Comparison of ENCODE assay signal across 1 fruit fly cellular context in the genomic region with DNA sequence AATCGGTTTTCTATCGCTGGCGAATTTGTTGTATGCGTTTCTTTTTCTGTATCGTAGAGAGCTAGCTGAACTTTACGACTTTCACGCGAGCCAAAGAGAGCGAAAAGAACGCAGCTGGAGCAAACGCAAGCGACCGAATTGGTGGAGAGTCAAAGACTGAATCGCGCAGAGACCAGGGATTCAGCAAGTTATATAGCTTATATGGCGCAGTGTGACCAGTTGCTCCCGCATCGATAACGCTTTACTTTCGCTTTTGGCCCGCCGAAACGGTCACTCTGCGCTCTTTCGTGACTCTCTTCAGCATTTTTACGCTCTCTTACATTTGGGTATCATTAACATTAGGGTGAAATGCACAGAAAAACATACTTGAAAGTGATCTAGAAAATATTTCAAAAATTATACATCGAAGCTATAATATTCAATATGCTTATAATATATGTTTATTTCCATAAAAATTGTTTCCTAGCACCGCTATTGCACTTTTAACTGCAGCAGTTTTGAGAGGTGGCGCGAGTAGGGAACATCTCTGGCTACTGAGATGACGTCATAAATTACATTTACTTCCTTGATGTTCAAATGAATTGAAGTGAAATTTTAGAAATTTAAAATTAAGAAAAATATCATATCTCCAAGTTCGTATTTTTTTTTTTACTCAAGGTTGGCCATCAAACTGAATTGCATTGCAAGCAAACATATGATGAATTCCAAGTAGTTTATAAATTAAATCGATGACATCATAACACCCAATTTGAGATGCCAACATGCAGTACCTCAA.
A peak's percentile ranks its signal among the peaks of the same experiment; 100 is the strongest.
TF ChIP-seq lines count a peak whose summit lies in the region.

glec (minus strand) TSS at position 169 of the 775 bp plus-strand sequence.

TF ChIP-seq in whole organism, embryonic, 481 proteins besides CTCF, POLR2A, EP300 and RAD21 (continued from another document and continues in another):
- TF ChIP-seq Hey (tag; optimal IDR thresholded peaks at IDR 0.05; lab: Kevin White, UChicago) = no peak
- peak; percentile 50; the same call in 1 of the 2 replicates for TF ChIP-seq Xrp1 (GFP tag; IDR thresholded peaks at IDR 0.05; lab: Robert Waterston, UW)
- TF ChIP-seq crc (GFP tag; optimal IDR thresholded peaks at IDR 0.05; lab: Kevin White, UChicago) = peak; percentile 5
- TF ChIP-seq CG7556 (GFP tag; optimal IDR thresholded peaks at IDR 0.05; lab: Kevin White, UChicago) = peak; percentile 50
- TF ChIP-seq Sin3A (optimal IDR thresholded peaks at IDR 0.05; lab: Kevin White, UChicago) = no peak
- TF ChIP-seq wek (GFP tag; optimal IDR thresholded peaks at IDR 0.05; lab: Kevin White, UChicago) = peak; percentile 21
- TF ChIP-seq CG13296 (GFP tag; optimal IDR thresholded peaks at IDR 0.05; lab: Kevin White, UChicago) = peak; percentile 43
- peak; percentile 25 for TF ChIP-seq CG9437 (GFP tag; optimal IDR thresholded peaks at IDR 0.05; lab: Kevin White, UChicago)
- peak; percentile 9 for TF ChIP-seq CG17359 (tag; optimal IDR thresholded peaks at IDR 0.05; lab: Kevin White, UChicago)
- peak; percentile 4 for TF ChIP-seq gcm (GFP tag; optimal IDR thresholded peaks at IDR 0.05; lab: Kevin White, UChicago)
- TF ChIP-seq exex (tag; optimal IDR thresholded peaks at IDR 0.05; lab: Kevin White, UChicago) = peak; percentile 2
- TF ChIP-seq CG12299 (tag; optimal IDR thresholded peaks at IDR 0.05; lab: Kevin White, UChicago) = peak; percentile 1
- no peak for TF ChIP-seq Dll (GFP tag; IDR thresholded peaks at IDR 0.05; lab: Robert Waterston, UW; ENCODE audit: partially characterized antibody)
- TF ChIP-seq en (GFP tag; optimal IDR thresholded peaks at IDR 0.05; lab: Kevin White, UChicago) = no peak
- no peak for TF ChIP-seq croc (GFP tag; conservative IDR thresholded peaks at IDR 0.05; lab: Robert Waterston, UW)
- TF ChIP-seq CG10565 (GFP tag; optimal IDR thresholded peaks at IDR 0.05; lab: Kevin White, UChicago) = no peak
- no peak for TF ChIP-seq Hr39 (optimal IDR thresholded peaks at IDR 0.05; lab: Kevin White, UChicago)
- peak; percentile 11 for TF ChIP-seq CG11504 (tag; optimal IDR thresholded peaks at IDR 0.05; lab: Kevin White, UChicago)
- TF ChIP-seq hbn (GFP tag; IDR thresholded peaks at IDR 0.05; lab: Robert Waterston, UW; ENCODE audit: partially characterized antibody) = no peak
- TF ChIP-seq CG3847 (GFP tag; IDR thresholded peaks at IDR 0.05; lab: Robert Waterston, UW) = peak; percentile 28; the same call in 1 of the 2 replicates
- TF ChIP-seq D19A (tag; optimal IDR thresholded peaks at IDR 0.05; lab: Kevin White, UChicago) = peak; percentile 23
- peak; percentile 31 for TF ChIP-seq lilli (GFP tag; optimal IDR thresholded peaks at IDR 0.05; lab: Kevin White, UChicago)
- TF ChIP-seq E2f2 (GFP tag; IDR thresholded peaks at IDR 0.05; lab: Robert Waterston, UW) = peak; percentile 36
- peak; percentile 70; the same call in 2 of the 3 replicates for TF ChIP-seq CG17361 (GFP tag; IDR thresholded peaks at IDR 0.05; lab: Robert Waterston, UW)
- peak; percentile 32 for TF ChIP-seq gsb-n (tag; optimal IDR thresholded peaks at IDR 0.05; lab: Kevin White, UChicago)
- TF ChIP-seq CG13287 (GFP tag; IDR thresholded peaks at IDR 0.05; lab: Robert Waterston, UW; ENCODE audit: partially characterized antibody) = peak; percentile 61; the same call in 1 of the 2 replicates
- TF ChIP-seq zen (tag; optimal IDR thresholded peaks at IDR 0.05; lab: Kevin White, UChicago) = peak; percentile 5
- peak; percentile 17; the same call in 1 of the 3 replicates for TF ChIP-seq vnd (GFP tag; IDR thresholded peaks at IDR 0.05; lab: Robert Waterston, UW; ENCODE audit: partially characterized antibody)
- TF ChIP-seq CG33557 (GFP tag; optimal IDR thresholded peaks at IDR 0.05; lab: Kevin White, UChicago) = peak; percentile 37
- TF ChIP-seq Doc2 (GFP tag; IDR thresholded peaks at IDR 0.05; lab: Robert Waterston, UW) = no peak
- no peak for TF ChIP-seq CG12744 (GFP tag; optimal IDR thresholded peaks at IDR 0.05; lab: Kevin White, UChicago)
- TF ChIP-seq pan (optimal IDR thresholded peaks at IDR 0.05; lab: Kevin White, UChicago) = no peak
- TF ChIP-seq pan (GFP tag; optimal IDR thresholded peaks at IDR 0.05 in 1 of 2, IDR thresholded peaks at IDR 0.05 in 1 of 2) = peak in 1 of 2 experiments; percentile 59
- peak; percentile 43 for TF ChIP-seq Oli (tag; optimal IDR thresholded peaks at IDR 0.05; lab: Kevin White, UChicago)
- TF ChIP-seq CG10274 (GFP tag; optimal IDR thresholded peaks at IDR 0.05; lab: Kevin White, UChicago) = no peak
- TF ChIP-seq CG9609 (GFP tag; optimal IDR thresholded peaks at IDR 0.05; lab: Kevin White, UChicago) = no peak
- no peak for TF ChIP-seq CG3065 (GFP tag; optimal IDR thresholded peaks at IDR 0.05; lab: Kevin White, UChicago)
- peak; percentile 2 for TF ChIP-seq Sox100B (GFP tag; optimal IDR thresholded peaks at IDR 0.05; lab: Kevin White, UChicago)
- peak; percentile 56 for TF ChIP-seq psq (GFP tag; optimal IDR thresholded peaks at IDR 0.05; lab: Kevin White, UChicago)
- no peak for TF ChIP-seq C15 (GFP tag; IDR thresholded peaks at IDR 0.05; lab: Robert Waterston, UW)
- TF ChIP-seq gem (tag; optimal IDR thresholded peaks at IDR 0.05; lab: Kevin White, UChicago) = peak; percentile 66
- TF ChIP-seq D19B (GFP tag; optimal IDR thresholded peaks at IDR 0.05; lab: Kevin White, UChicago) = no peak
- TF ChIP-seq CG32767 (GFP tag; IDR thresholded peaks at IDR 0.05; lab: Robert Waterston, UW) = no peak
- no peak for TF ChIP-seq CG2120 (GFP tag; optimal IDR thresholded peaks at IDR 0.05; lab: Kevin White, UChicago)
- no peak for TF ChIP-seq CG17186 (GFP tag; optimal IDR thresholded peaks at IDR 0.05; lab: Kevin White, UChicago)
- no peak for TF ChIP-seq CG15269 (tag; optimal IDR thresholded peaks at IDR 0.05; lab: Kevin White, UChicago)
- TF ChIP-seq Hr78 (GFP tag; optimal IDR thresholded peaks at IDR 0.05; lab: Kevin White, UChicago) = no peak
- TF ChIP-seq Pdp1 (GFP tag; optimal IDR thresholded peaks at IDR 0.05; lab: Kevin White, UChicago) = peak in 1 of 2 experiments; percentile 54
- peak; percentile 8 for TF ChIP-seq chn (GFP tag; optimal IDR thresholded peaks at IDR 0.05; lab: Kevin White, UChicago)
- no peak for TF ChIP-seq CG4854 (GFP tag; optimal IDR thresholded peaks at IDR 0.05; lab: Kevin White, UChicago)
- TF ChIP-seq zf30C (GFP tag; optimal IDR thresholded peaks at IDR 0.05; lab: Kevin White, UChicago) = peak; percentile 55
- 0 out of 2 replicates have a peak, but pooled peaks have one; percentile 4 for TF ChIP-seq Ada2b (GFP tag; IDR thresholded peaks at IDR 0.05; lab: Robert Waterston, UW)
- TF ChIP-seq lab (GFP tag; optimal IDR thresholded peaks at IDR 0.05; lab: Kevin White, UChicago) = peak; percentile 63
- no peak for TF ChIP-seq CG18764 (GFP tag; optimal IDR thresholded peaks at IDR 0.05; lab: Kevin White, UChicago)
- TF ChIP-seq peb (GFP tag; IDR thresholded peaks at IDR 0.05; lab: Robert Waterston, UW) = no peak
- no peak for TF ChIP-seq fd96Cb (tag; optimal IDR thresholded peaks at IDR 0.05; lab: Kevin White, UChicago)
- TF ChIP-seq Dref (GFP tag; IDR thresholded peaks at IDR 0.05; lab: Robert Waterston, UW) = no peak
- TF ChIP-seq Lpt (GFP tag; optimal IDR thresholded peaks at IDR 0.05; lab: Kevin White, UChicago) = no peak
- TF ChIP-seq al (GFP tag; IDR thresholded peaks at IDR 0.05; lab: Robert Waterston, UW) = no peak
- TF ChIP-seq CG17328 (GFP tag; IDR thresholded peaks at IDR 0.05; lab: Robert Waterston, UW) = peak; percentile 45; the same call in 1 of the 2 replicates
- TF ChIP-seq CkIIα-i1 (GFP tag; IDR thresholded peaks at IDR 0.05; lab: Robert Waterston, UW) = no peak
- no peak for TF ChIP-seq ro (GFP tag; IDR thresholded peaks at IDR 0.05; lab: Robert Waterston, UW)
- no peak for TF ChIP-seq tup (GFP tag; optimal IDR thresholded peaks at IDR 0.05; lab: Kevin White, UChicago)
- TF ChIP-seq HLHmδ (GFP tag; optimal IDR thresholded peaks at IDR 0.05; lab: Kevin White, UChicago) = peak; percentile 87
- no peak for TF ChIP-seq pum (GFP tag; optimal IDR thresholded peaks at IDR 0.05; lab: Kevin White, UChicago)
- TF ChIP-seq CG8478 (optimal IDR thresholded peaks at IDR 0.05; lab: Kevin White, UChicago) = no peak
- peak; percentile 32 for TF ChIP-seq CG7839 (tag; optimal IDR thresholded peaks at IDR 0.05; lab: Kevin White, UChicago)
- peak; percentile 11 for TF ChIP-seq CG9817 (tag; optimal IDR thresholded peaks at IDR 0.05; lab: Kevin White, UChicago)
- no peak for TF ChIP-seq H15 (GFP tag; IDR thresholded peaks at IDR 0.05; lab: Robert Waterston, UW)
- TF ChIP-seq CG11456 (GFP tag; IDR thresholded peaks at IDR 0.05; lab: Robert Waterston, UW) = 0 out of 3 replicates have a peak, but pooled peaks have one; percentile 37
- peak; percentile 86; the same call in 2 of the 3 replicates for TF ChIP-seq CG2199 (GFP tag; IDR thresholded peaks at IDR 0.05; lab: Robert Waterston, UW)
- no peak for TF ChIP-seq CG3838 (GFP tag; optimal IDR thresholded peaks at IDR 0.05; lab: Kevin White, UChicago)
- TF ChIP-seq onecut (GFP tag; IDR thresholded peaks at IDR 0.05; lab: Robert Waterston, UW) = peak; percentile 62
- no peak for TF ChIP-seq CG15479 (GFP tag; optimal IDR thresholded peaks at IDR 0.05; lab: Kevin White, UChicago)
- TF ChIP-seq pros (GFP tag; optimal IDR thresholded peaks at IDR 0.05; lab: Kevin White, UChicago) = peak; percentile 8
- peak; percentile 33 for TF ChIP-seq CG12219 (GFP tag; optimal IDR thresholded peaks at IDR 0.05; lab: Kevin White, UChicago)
- no peak for TF ChIP-seq pnt (GFP tag; optimal IDR thresholded peaks at IDR 0.05; lab: Kevin White, UChicago)
- peak; percentile 7 for TF ChIP-seq trh (GFP tag; optimal IDR thresholded peaks at IDR 0.05; lab: Kevin White, UChicago)
- peak; percentile 6; the same call in 1 of the 3 replicates for TF ChIP-seq CG6175 (GFP tag; IDR thresholded peaks at IDR 0.05; lab: Robert Waterston, UW)
- TF ChIP-seq CG31224 (GFP tag; IDR thresholded peaks at IDR 0.05; lab: Robert Waterston, UW) = 0 out of 2 replicates have a peak, but pooled peaks have one; percentile 5
- TF ChIP-seq maf-S (GFP tag; optimal IDR thresholded peaks at IDR 0.05; lab: Kevin White, UChicago) = peak; percentile 51
- TF ChIP-seq yki (optimal IDR thresholded peaks at IDR 0.05; lab: Kevin White, UChicago) = no peak
- peak; percentile 56; the same call in 2 of the 3 replicates for TF ChIP-seq sr (GFP tag; IDR thresholded peaks at IDR 0.05; lab: Robert Waterston, UW)
- TF ChIP-seq cwo (GFP tag; optimal IDR thresholded peaks at IDR 0.05; lab: Kevin White, UChicago) = no peak
- peak; percentile 72 for TF ChIP-seq mirr (GFP tag; optimal IDR thresholded peaks at IDR 0.05; lab: Kevin White, UChicago)
- TF ChIP-seq Fer2 (tag; optimal IDR thresholded peaks at IDR 0.05; lab: Kevin White, UChicago) = no peak
- TF ChIP-seq eyg (GFP tag; optimal IDR thresholded peaks at IDR 0.05; lab: Kevin White, UChicago) = no peak
- peak in 1 of 3 experiments; percentile 48 for TF ChIP-seq lola (GFP tag; optimal IDR thresholded peaks at IDR 0.05; lab: Kevin White, UChicago)
- peak; percentile 13 for TF ChIP-seq az2 (GFP tag; optimal IDR thresholded peaks at IDR 0.05; lab: Kevin White, UChicago)
- TF ChIP-seq jumu (GFP tag; optimal IDR thresholded peaks at IDR 0.05; lab: Kevin White, UChicago) = no peak
- no peak for TF ChIP-seq fd102C (GFP tag; optimal IDR thresholded peaks at IDR 0.05; lab: Kevin White, UChicago)
- TF ChIP-seq Elba2 (GFP tag; optimal IDR thresholded peaks at IDR 0.05; lab: Kevin White, UChicago) = no peak
- peak; percentile 16 for TF ChIP-seq PHDP (tag; optimal IDR thresholded peaks at IDR 0.05; lab: Kevin White, UChicago)
- no peak for TF ChIP-seq prd (optimal IDR thresholded peaks at IDR 0.05; lab: Kevin White, UChicago)
- TF ChIP-seq prd (GFP tag; IDR thresholded peaks at IDR 0.05; lab: Robert Waterston, UW) = peak; percentile 24; the same call in 2 of the 3 replicates
- peak; percentile 61 for TF ChIP-seq CG7987 (GFP tag; optimal IDR thresholded peaks at IDR 0.05; lab: Kevin White, UChicago)
- TF ChIP-seq knrl (GFP tag; IDR thresholded peaks at IDR 0.05; lab: Robert Waterston, UW; ENCODE audit: partially characterized antibody) = no peak; the same call in 2 of the 3 replicates
- no peak for TF ChIP-seq tap (tag; optimal IDR thresholded peaks at IDR 0.05; lab: Kevin White, UChicago)
- peak; percentile 45 for TF ChIP-seq nmo (GFP tag; optimal IDR thresholded peaks at IDR 0.05; lab: Kevin White, UChicago)
- TF ChIP-seq mld (GFP tag; IDR thresholded peaks at IDR 0.05; lab: Robert Waterston, UW; ENCODE audit: partially characterized antibody) = no peak
- 0 out of 2 replicates have a peak, but pooled peaks have one; percentile 6 for TF ChIP-seq esg (GFP tag; conservative IDR thresholded peaks at IDR 0.05; lab: Robert Waterston, UW)
- TF ChIP-seq CG16863 (GFP tag; optimal IDR thresholded peaks at IDR 0.05; lab: Kevin White, UChicago) = no peak
- TF ChIP-seq CG5180 (GFP tag; optimal IDR thresholded peaks at IDR 0.05; lab: Kevin White, UChicago) = no peak
- TF ChIP-seq luna (GFP tag; optimal IDR thresholded peaks at IDR 0.05; lab: Kevin White, UChicago) = no peak
- peak in 1 of 2 experiments; percentile 93 for TF ChIP-seq eve (GFP tag; optimal IDR thresholded peaks at IDR 0.05; lab: Kevin White, UChicago)
- peak; percentile 41; the same call in 1 of the 2 replicates for TF ChIP-seq Rx (GFP tag; IDR thresholded peaks at IDR 0.05; lab: Robert Waterston, UW)
- TF ChIP-seq CG10209 (GFP tag; optimal IDR thresholded peaks at IDR 0.05; lab: Kevin White, UChicago) = no peak
- peak; percentile 77 for TF ChIP-seq CG12769 (tag; optimal IDR thresholded peaks at IDR 0.05; lab: Kevin White, UChicago)
- 0 out of 2 replicates have a peak, but pooled peaks have one; percentile 18 for TF ChIP-seq MBD-R2 (GFP tag; IDR thresholded peaks at IDR 0.05; lab: Robert Waterston, UW)
- TF ChIP-seq tx (GFP tag; optimal IDR thresholded peaks at IDR 0.05; lab: Kevin White, UChicago) = no peak
- TF ChIP-seq CG42726 (GFP tag; IDR thresholded peaks at IDR 0.05; lab: Robert Waterston, UW; ENCODE audit: partially characterized antibody) = peak; percentile 91
- TF ChIP-seq CG10543 (GFP tag; optimal IDR thresholded peaks at IDR 0.05; lab: Kevin White, UChicago) = peak; percentile 10
- peak in 1 of 2 experiments; percentile 41 for TF ChIP-seq insv (GFP tag; optimal IDR thresholded peaks at IDR 0.05; lab: Kevin White, UChicago)
- peak; percentile 88 for TF ChIP-seq sens (GFP tag; lab: Kevin White, UChicago)
- TF ChIP-seq CG12104 (GFP tag; optimal IDR thresholded peaks at IDR 0.05; lab: Kevin White, UChicago) = no peak
- TF ChIP-seq CG12659 (GFP tag; optimal IDR thresholded peaks at IDR 0.05; lab: Kevin White, UChicago) = peak; percentile 25
- TF ChIP-seq dati (GFP tag; IDR thresholded peaks at IDR 0.05; lab: Robert Waterston, UW) = no peak
- TF ChIP-seq Chrac-16 (GFP tag; optimal IDR thresholded peaks at IDR 0.05; lab: Kevin White, UChicago) = peak; percentile 46
- no peak for TF ChIP-seq CG10462 (GFP tag; optimal IDR thresholded peaks at IDR 0.05; lab: Kevin White, UChicago)
- no peak; the same call in 3 of the 4 replicates for TF ChIP-seq Gug (GFP tag; IDR thresholded peaks at IDR 0.05; lab: Robert Waterston, UW)
